Worm (Caenorhabditis elegans) whole organism, young adult: Measurements from ENCODE around the gene Y64G10A.7.

Experiments used
- B0019.2 ChIP-seq: fragments of 200-800 bp; sonication (Bioruptor generic); conservative IDR thresholded peaks from 2 replicates; pipeline ENCODE4 v1.3.6; 2022; ENCODE audit warnings: missing genetic modification reagents, missing genetic modification characterization, missing compliant biosample characterization
- B0336.3 ChIP-seq: fragments of 200-800 bp; sonication (Bioruptor generic); IDR thresholded peaks from 2 replicates; pipeline ENCODE4 v1.3.6; 2022; ENCODE audit warnings: missing genetic modification characterization, missing compliant biosample characterization
- F22D6.2 ChIP-seq: sonication (generic microtip); optimal IDR thresholded peaks from 2 replicates; lab custom pipeline; 2016; ENCODE audit warnings: mild to moderate bottlenecking, missing genetic modification characterization, missing compliant biosample characterization
- F49E8.2 ChIP-seq: sonication (generic microtip); optimal IDR thresholded peaks from 3 replicates; lab custom pipeline; 2017; ENCODE audit warnings: missing genetic modification characterization, mild to moderate bottlenecking, missing compliant biosample characterization, antibody characterized with exemption, moderate library complexity; ENCODE audit not compliant: insufficient read depth
- F55B11.4 ChIP-seq: sonication (generic microtip); optimal IDR thresholded peaks from 2 replicates; lab custom pipeline; 2016; ENCODE audit warnings: missing compliant biosample characterization, missing genetic modification characterization, borderline replicate concordance; ENCODE audit not compliant: insufficient read depth
- F57A8.1 ChIP-seq: fragments of 200-800 bp; sonication (Bioruptor generic); optimal IDR thresholded peaks from 2 replicates; lab custom pipeline; 2018; ENCODE audit warnings: mild to moderate bottlenecking, missing genetic modification characterization, moderate library complexity, missing compliant biosample characterization
- K12H6.12 ChIP-seq: fragments of 200-800 bp; sonication (Bioruptor generic); optimal IDR thresholded peaks from 2 replicates; lab custom pipeline; 2018; ENCODE audit warnings: mild to moderate bottlenecking, missing genetic modification characterization, missing compliant biosample characterization
- Y67H2A.10 ChIP-seq: fragments of 200-800 bp; sonication (Bioruptor generic); conservative IDR thresholded peaks from 2 replicates; pipeline ENCODE4 v1.3.6; 2022; ENCODE audit warnings: missing genetic modification reagents, missing genetic modification characterization, missing compliant biosample characterization
- Y79H2A.3 ChIP-seq: fragments of 200-800 bp; sonication (Bioruptor generic); conservative IDR thresholded peaks from 2 replicates; pipeline ENCODE4 v1.3.6; 2022; ENCODE audit warnings: missing genetic modification reagents, missing genetic modification characterization, missing compliant biosample characterization
- aptf-2 ChIP-seq: fragments of 200-800 bp; sonication (Bioruptor generic); conservative IDR thresholded peaks from 2 replicates; pipeline ENCODE4 v1.3.6; 2022; ENCODE audit warnings: missing genetic modification reagents, missing genetic modification characterization, missing compliant biosample characterization
- attf-3 ChIP-seq: fragments of 200-800 bp; sonication (Bioruptor generic); conservative IDR thresholded peaks from 2 replicates; pipeline ENCODE4 v1.3.6; 2022; ENCODE audit warnings: missing genetic modification reagents, missing genetic modification characterization, missing compliant biosample characterization
- attf-5 ChIP-seq: fragments of 200-800 bp; sonication (Bioruptor generic); optimal IDR thresholded peaks from 2 replicates; lab custom pipeline; 2018; ENCODE audit warnings: mild to moderate bottlenecking, missing genetic modification characterization, missing compliant biosample characterization
- bed-1 ChIP-seq: fragments of 200-800 bp; sonication (Bioruptor generic); IDR thresholded peaks from 2 replicates; pipeline ENCODE4 v1.3.6; 2022; ENCODE audit warnings: missing genetic modification reagents, missing genetic modification characterization, missing compliant biosample characterization
- ccch-3 ChIP-seq: fragments of 200-800 bp; sonication (Bioruptor generic); optimal IDR thresholded peaks from 2 replicates; lab custom pipeline; 2018; ENCODE audit warnings: mild to moderate bottlenecking, missing genetic modification characterization, missing compliant biosample characterization
- cebp-1 ChIP-seq, 2 experiments: fragments of 200-800 bp in 1 of 2; sonication (Bioruptor generic) in 1 of 2; sonication (generic microtip) in 1 of 2; IDR thresholded peaks in 1 of 2; optimal IDR thresholded peaks in 1 of 2; 2 replicates each; pipeline versions ENCODE4 v1.3.6 to Lab custom; 2017 to 2022; ENCODE audit warnings: missing compliant biosample characterization in 2 of 2, missing genetic modification characterization in 2 of 2, mild to moderate bottlenecking in 1 of 2, missing genetic modification reagents in 1 of 2, moderate library complexity in 1 of 2
- ceh-91 ChIP-seq: fragments of 200-800 bp; sonication (Bioruptor generic); IDR thresholded peaks from 2 replicates; pipeline ENCODE4 v1.3.6; 2022; ENCODE audit warnings: missing genetic modification reagents, missing genetic modification characterization, missing compliant biosample characterization
- die-1 ChIP-seq: sonication (generic microtip); optimal IDR thresholded peaks from 2 replicates; lab custom pipeline; 2016; ENCODE audit warnings: missing genotype, mild to moderate bottlenecking, missing genetic modification characterization, missing compliant biosample characterization
- dpff-1 ChIP-seq: sonication (generic microtip); optimal IDR thresholded peaks from 2 replicates; lab custom pipeline; 2017; ENCODE audit warnings: mild to moderate bottlenecking, missing genetic modification characterization, missing compliant biosample characterization
- egl-44 ChIP-seq: fragments of 200-800 bp; sonication (Bioruptor generic); IDR thresholded peaks from 2 replicates; pipeline ENCODE4 v1.3.6; 2022; ENCODE audit warnings: missing genetic modification reagents, missing genetic modification characterization, missing compliant biosample characterization
- egrh-3 ChIP-seq: fragments of 200-800 bp; sonication (Bioruptor generic); IDR thresholded peaks from 2 replicates; pipeline ENCODE4 v1.3.6; 2022; ENCODE audit warnings: missing genetic modification reagents, missing genetic modification characterization, missing compliant biosample characterization
- ekl-4 ChIP-seq: fragments of 200-800 bp; sonication (Bioruptor generic); IDR thresholded peaks from 2 replicates; pipeline ENCODE4 v1.3.6; 2022; ENCODE audit warnings: missing genetic modification reagents, missing genetic modification characterization, missing compliant biosample characterization
- hlh-12 ChIP-seq: sonication (generic microtip); optimal IDR thresholded peaks from 2 replicates; lab custom pipeline; 2016; ENCODE audit warnings: missing genetic modification characterization, missing compliant biosample characterization
- hrde-1 ChIP-seq: sonication (generic microtip); optimal IDR thresholded peaks from 2 replicates; lab custom pipeline; 2016; ENCODE audit warnings: missing genetic modification characterization, mild to moderate bottlenecking, missing compliant biosample characterization, moderate library complexity, missing genotype, missing genetic modification reagents, borderline replicate concordance
- let-607 ChIP-seq, 2 experiments: fragments of 200-800 bp in 1 of 2; sonication (Bioruptor generic) in 1 of 2; sonication (generic microtip) in 1 of 2; optimal IDR thresholded peaks; 2 replicates each; lab custom pipeline; 2016 to 2018; ENCODE audit warnings: mild to moderate bottlenecking in 2 of 2, missing compliant biosample characterization in 2 of 2, missing genetic modification characterization in 2 of 2, moderate library complexity in 2 of 2, missing genotype in 1 of 2
- madf-3 ChIP-seq: fragments of 200-800 bp; sonication (Bioruptor generic); IDR thresholded peaks from 2 replicates; pipeline ENCODE4 v1.3.6; 2022; ENCODE audit warnings: missing genetic modification reagents, missing genetic modification characterization, missing compliant biosample characterization
- madf-8 ChIP-seq: fragments of 200-800 bp; sonication (Bioruptor generic); conservative IDR thresholded peaks from 2 replicates; pipeline ENCODE4 v1.3.6; 2022; ENCODE audit warnings: missing genetic modification reagents, missing genetic modification characterization, missing compliant biosample characterization
- pbrm-1 ChIP-seq: fragments of 200-800 bp; sonication (Bioruptor generic); IDR thresholded peaks from 2 replicates; pipeline ENCODE4 v1.3.6; 2022; ENCODE audit warnings: missing genetic modification reagents, missing genetic modification characterization, missing compliant biosample characterization
- rec-8 ChIP-seq, 2 experiments: sonication (generic microtip); optimal IDR thresholded peaks; 2 replicates each; lab custom pipeline; 2016; ENCODE audit warnings: mild to moderate bottlenecking in 2 of 2, missing genetic modification characterization in 2 of 2, missing genetic modification reagents in 2 of 2, missing genotype in 2 of 2, missing biosample characterization in 1 of 2, missing compliant biosample characterization in 1 of 2, moderate library complexity in 1 of 2
- snpc-1.3 ChIP-seq: sonication (generic microtip); optimal IDR thresholded peaks from 2 replicates; lab custom pipeline; 2017; ENCODE audit warnings: missing genetic modification characterization, mild to moderate bottlenecking, missing compliant biosample characterization, antibody characterized with exemption, moderate library complexity, missing genotype, missing genetic modification reagents; ENCODE audit not compliant: insufficient read depth
- snpc-3.4 ChIP-seq: sonication (generic microtip); optimal IDR thresholded peaks from 2 replicates; lab custom pipeline; 2017; ENCODE audit warnings: missing genetic modification characterization, mild to moderate bottlenecking, missing compliant biosample characterization, antibody characterized with exemption, moderate library complexity, missing genotype, missing genetic modification reagents
- ztf-22 ChIP-seq: fragments of 200-800 bp; sonication (Bioruptor generic); optimal IDR thresholded peaks from 2 replicates; lab custom pipeline; 2018; ENCODE audit warnings: mild to moderate bottlenecking, missing genetic modification characterization, moderate library complexity, missing compliant biosample characterization
- ztf-6 ChIP-seq: fragments of 200-800 bp; sonication (Bioruptor generic); IDR thresholded peaks from 2 replicates; pipeline ENCODE4 v1.3.6; 2022; ENCODE audit warnings: missing genetic modification reagents, missing genetic modification characterization, missing compliant biosample characterization

Gene Y64G10A.7

DNA sequence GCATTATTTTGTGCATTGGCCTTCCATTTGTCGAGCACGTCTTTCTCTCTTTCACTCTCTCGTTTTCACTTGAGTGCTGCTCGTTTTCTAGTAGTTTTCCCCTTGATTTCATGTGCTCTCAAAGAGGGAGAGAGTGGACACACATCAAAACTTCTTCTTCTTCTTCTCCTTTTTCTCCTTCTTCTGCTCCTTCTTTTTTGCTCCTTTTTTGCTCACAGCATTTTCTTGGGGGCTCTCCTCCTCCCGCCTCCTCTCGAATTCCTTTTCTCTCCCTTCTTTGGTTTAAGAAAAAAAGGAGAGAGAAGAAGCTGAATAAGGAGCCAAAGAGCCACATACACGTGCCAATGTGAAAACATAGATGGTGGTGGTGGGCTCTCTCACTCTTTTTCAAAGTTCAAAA, 19.1 kb upstream of the Y64G10A.7 start:
- TF ChIP-seq hlh-12 (tag; lab: Kevin White, UChicago) (no peak), K12H6.12 (tag; lab: Kevin White, UChicago) (peak; percentile 36), egrh-3 (GFP tag; lab: Robert Waterston, UW) (peak; percentile 39)

DNA sequence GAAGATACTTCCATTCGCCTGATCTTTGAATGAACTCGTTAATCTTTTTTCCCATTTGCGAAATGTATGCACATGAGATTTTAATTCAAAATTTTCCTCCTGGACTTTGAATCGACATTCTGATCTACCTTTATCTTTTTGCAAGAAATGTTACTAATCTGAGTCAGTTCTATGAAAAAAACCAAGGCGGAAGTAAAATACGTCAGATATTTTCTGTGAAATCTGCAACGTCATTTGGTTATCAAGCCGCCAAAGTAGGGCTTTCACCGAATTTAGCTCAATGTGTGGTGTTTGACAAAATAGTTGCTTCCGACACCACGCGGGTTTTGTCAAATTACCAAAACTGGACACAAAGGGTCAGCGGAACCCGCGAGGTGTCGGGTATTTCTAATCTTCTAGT, 16.9 kb upstream of the Y64G10A.7 start:
- no peak for TF ChIP-seq Y67H2A.10 (GFP tag; lab: Robert Waterston, UW)
- no peak for TF ChIP-seq ztf-6 (GFP tag; lab: Robert Waterston, UW)
- no peak for TF ChIP-seq B0336.3 (GFP tag; lab: Robert Waterston, UW)
- TF ChIP-seq let-607 (tag; optimal IDR thresholded peaks at IDR 0.05; lab: Kevin White, UChicago), result no peak
- no peak for TF ChIP-seq F55B11.4
- no peak for TF ChIP-seq pbrm-1 (GFP tag; lab: Robert Waterston, UW)
- no peak for TF ChIP-seq aptf-2
- no peak for TF ChIP-seq dpff-1 (tag; lab: Kevin White, UChicago)
- TF ChIP-seq madf-3 (GFP tag; lab: Robert Waterston, UW), result no peak
- TF ChIP-seq F57A8.1, result no peak
- TF ChIP-seq Y79H2A.3 (GFP tag; lab: Robert Waterston, UW), result no peak
- no peak for TF ChIP-seq madf-8 (GFP tag; lab: Robert Waterston, UW)
- no peak for TF ChIP-seq attf-3 (GFP tag; lab: Robert Waterston, UW)
- TF ChIP-seq attf-5, result no peak
- TF ChIP-seq cebp-1 (GFP tag; IDR thresholded peaks at IDR 0.05; lab: Robert Waterston, UW), result no peak
- no peak for TF ChIP-seq cebp-1 (tag; optimal IDR thresholded peaks at IDR 0.05; lab: Kevin White, UChicago)
- TF ChIP-seq, all 124 proteins: peak for 0

- no peak for TF ChIP-seq F55B11.4
- no peak for TF ChIP-seq snpc-3.4
- no peak for TF ChIP-seq ccch-3 (GFP tag; lab: Kevin White, UChicago)
- no peak for TF ChIP-seq ceh-91 (GFP tag; lab: Robert Waterston, UW)
- TF ChIP-seq die-1, result no peak
- TF ChIP-seq B0019.2, result no peak
These were observed 15.5 kb upstream of the Y64G10A.7 start, which contains the start of gene ilcr-1 for ce11 chrIV:14276160-14276559. Gene ilcr-1 (plus strand): TSS chrIV:14276460.

DNA sequence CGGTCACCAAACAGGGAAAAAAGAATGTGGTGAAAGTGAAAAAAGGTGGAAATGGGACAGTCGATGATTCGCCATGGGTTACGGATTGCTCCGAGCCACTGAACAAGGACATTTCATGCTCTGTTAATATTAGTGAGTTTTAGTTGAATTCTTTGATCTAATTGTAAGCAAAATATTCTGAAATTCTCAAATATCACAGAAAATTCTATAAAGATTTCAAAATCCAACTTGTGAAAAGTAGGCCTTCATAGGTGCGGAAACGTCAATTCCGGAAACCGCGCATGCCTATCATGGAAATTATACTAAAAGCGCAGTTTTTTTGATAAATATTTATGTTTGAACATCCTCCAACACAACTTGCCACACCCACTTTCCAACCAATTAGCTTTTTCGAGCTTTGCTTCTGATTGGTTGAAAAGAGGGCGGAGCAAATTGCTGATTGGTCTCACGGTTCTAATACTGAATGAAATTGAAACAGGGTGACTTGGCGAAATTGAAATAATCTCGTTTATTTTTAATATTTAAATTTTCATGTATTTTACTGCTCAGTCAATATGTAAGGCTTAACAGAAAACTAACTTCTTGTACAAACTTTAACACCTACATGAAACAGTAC, 14.8 kb upstream of the Y64G10A.7 start:
- TF ChIP-seq snpc-1.3 (tag; lab: Kevin White, UChicago) (no peak), F49E8.2 (tag; lab: Kevin White, UChicago) (no peak), ztf-22 (GFP tag; lab: Kevin White, UChicago) (no peak), egl-44 (GFP tag; lab: Robert Waterston, UW) (no peak), rec-8 (tag; optimal IDR thresholded peaks at IDR 0.05; lab: Kevin White, UChicago) (no peak), hrde-1 (tag; lab: Kevin White, UChicago) (no peak), ekl-4 (GFP tag; lab: Robert Waterston, UW) (no peak), F22D6.2 (tag; lab: Kevin White, UChicago) (no peak), bed-1 (GFP tag; lab: Robert Waterston, UW) (no peak)
